Worm (Caenorhabditis elegans) whole organism, mixed stage, embryonic: ENCODE data around the gene Y44F5A.1.

Source experiments
- blmp-1 ChIP-seq: fragments of 150-350 bp; optimal IDR thresholded peaks from 2 replicates; lab custom pipeline; 2014; ENCODE audit warnings: missing biosample characterization, missing genetic modification characterization
- lin-13 ChIP-seq: fragments of 150-350 bp; optimal IDR thresholded peaks from 2 replicates; lab custom pipeline; 2014; ENCODE audit warnings: missing biosample characterization, missing genetic modification characterization
- lin-32 ChIP-seq: fragments of 200-800 bp; sonication (Bioruptor generic); optimal IDR thresholded peaks from 2 replicates; lab custom pipeline; 2018; ENCODE audit warnings: mild to moderate bottlenecking, missing genetic modification characterization, missing compliant biosample characterization
- mab-5 ChIP-seq: fragments of 150-350 bp; optimal IDR thresholded peaks from 2 replicates; lab custom pipeline; 2014; ENCODE audit warnings: missing biosample characterization, missing genetic modification characterization
- mep-1 ChIP-seq: fragments of 150-350 bp; optimal IDR thresholded peaks from 2 replicates; lab custom pipeline; 2017; ENCODE audit warnings: missing biosample characterization, missing genetic modification reagents, missing genetic modification characterization, inconsistent platforms
- nhr-12 ChIP-seq: fragments of 150-350 bp; optimal IDR thresholded peaks from 2 replicates; lab custom pipeline; 2014; ENCODE audit warnings: missing biosample characterization, missing genetic modification characterization
- nhr-2 ChIP-seq: fragments of 150-350 bp; optimal IDR thresholded peaks from 2 replicates; lab custom pipeline; 2014; ENCODE audit warnings: missing biosample characterization, missing genetic modification characterization
- nhr-76 ChIP-seq: sonication (generic microtip); optimal IDR thresholded peaks from 2 replicates; lab custom pipeline; 2017; ENCODE audit warnings: missing biosample characterization, missing genetic modification characterization
- pha-4 ChIP-seq: fragments of 150-350 bp; optimal IDR thresholded peaks from 2 replicates; lab custom pipeline; 2018; ENCODE audit warnings: missing biosample characterization, missing genetic modification reagents, missing genetic modification characterization
- snpc-4 ChIP-seq: fragments of 150-350 bp; optimal IDR thresholded peaks from 2 replicates; lab custom pipeline; 2014; ENCODE audit warnings: missing biosample characterization, missing genetic modification characterization
- unc-62 ChIP-seq: fragments of 150-350 bp; optimal IDR thresholded peaks from 2 replicates; lab custom pipeline; 2014; ENCODE audit warnings: missing biosample characterization, missing genetic modification reagents, missing genetic modification characterization
- zip-8 ChIP-seq: fragments of 150-350 bp; optimal IDR thresholded peaks from 2 replicates; lab custom pipeline; 2014; ENCODE audit warnings: missing biosample characterization, missing genetic modification characterization

DNA sequence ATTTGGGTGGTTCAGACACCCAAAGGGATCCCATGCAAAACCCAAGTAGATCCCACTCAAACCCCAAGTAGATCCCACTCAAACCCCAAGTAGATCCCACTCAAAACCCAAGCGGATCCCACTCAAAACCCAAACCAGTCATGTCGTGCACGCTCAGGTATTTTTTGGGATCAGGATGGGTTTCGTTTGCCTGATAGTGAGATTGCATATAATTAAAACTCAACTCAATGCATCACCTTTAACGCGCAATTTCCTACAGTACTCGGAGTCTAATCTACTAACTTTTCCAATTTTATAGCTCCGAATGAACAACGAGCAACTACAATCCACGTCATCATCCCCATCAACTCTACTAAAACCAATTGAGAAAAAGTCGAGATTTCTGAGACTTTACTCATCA is 38.3 kb downstream of the Y44F5A.1 start, which contains the start of gene phlp-2:
- TF ChIP-seq mab-5 (tag; lab: Kevin White, UChicago) (no peak), nhr-2 (no peak), snpc-4 (tag; lab: Kevin White, UChicago) (no peak), nhr-76 (tag; lab: Kevin White, UChicago) (no peak), lin-13 (tag; lab: Kevin White, UChicago) (no peak), mep-1 (tag; lab: Kevin White, UChicago) (no peak), blmp-1 (no peak), nhr-12 (no peak), lin-32 (GFP tag; lab: Kevin White, UChicago) (no peak), unc-62 (GFP tag; lab: Kevin White, UChicago) (no peak), zip-8 (tag; lab: Kevin White, UChicago) (no peak), pha-4 (no peak)
